Worm (Caenorhabditis elegans) whole organism, midembryonic: Measurements from ENCODE around the gene osm-3.

Experiments
- T22C8.4 ChIP-seq: fragments of 200-800 bp; sonication (Bioruptor generic); IDR thresholded peaks from 2 replicates; pipeline ENCODE4 v1.3.6; 2022; ENCODE audit warnings: missing genetic modification characterization, missing compliant biosample characterization
- cog-1 ChIP-seq: sonication (generic microtip); optimal IDR thresholded peaks from 2 replicates; lab custom pipeline; 2016; ENCODE audit warnings: missing genetic modification characterization, missing compliant biosample characterization
- flt-1 ChIP-seq: fragments of 200-800 bp; sonication (Bioruptor generic); IDR thresholded peaks from 2 replicates; pipeline ENCODE4 v1.3.6; 2022; ENCODE audit warnings: missing genetic modification characterization, missing compliant biosample characterization
- klf-2 ChIP-seq: fragments of 200-800 bp; sonication (Bioruptor generic); conservative IDR thresholded peaks from 2 replicates; pipeline ENCODE4 v1.3.6; 2022; ENCODE audit warnings: missing genetic modification reagents, missing genetic modification characterization, missing compliant biosample characterization
- med-1 ChIP-seq: sonication (generic microtip); optimal IDR thresholded peaks from 2 replicates; lab custom pipeline; 2017; ENCODE audit warnings: missing genetic modification characterization, mild to moderate bottlenecking, missing compliant biosample characterization, antibody characterized with exemption, missing genetic modification reagents; ENCODE audit not compliant: insufficient read depth
- ref-1 ChIP-seq: fragments of 200-800 bp; sonication (Bioruptor generic); conservative IDR thresholded peaks from 2 replicates; pipeline ENCODE4 v1.3.6; 2022; ENCODE audit warnings: missing genetic modification reagents, missing genetic modification characterization, missing compliant biosample characterization
- ztf-23 ChIP-seq: fragments of 200-800 bp; sonication (Bioruptor generic); IDR thresholded peaks from 2 replicates; pipeline ENCODE4 v1.3.6; 2022; ENCODE audit warnings: missing genetic modification reagents, missing genetic modification characterization, missing compliant biosample characterization

- TF ChIP-seq med-1 (GFP tag; lab: Kevin White, UChicago) (no peak), klf-2 (no peak), cog-1 (tag; lab: Kevin White, UChicago) (no peak), ztf-23 (GFP tag; lab: Robert Waterston, UW) (no peak), ref-1 (GFP tag; lab: Robert Waterston, UW) (no peak), flt-1 (GFP tag; lab: Robert Waterston, UW) (no peak), T22C8.4 (GFP tag; lab: Robert Waterston, UW) (no peak)
These were observed 13.9 kb upstream of the osm-3 start for ce11 chrIV:3814553-3815258.
